Worm (Caenorhabditis elegans): ENCODE results near the gene denn-4.
A peak's percentile ranks its signal among the peaks of the same experiment; 100 is the strongest.

Gene denn-4

DNA sequence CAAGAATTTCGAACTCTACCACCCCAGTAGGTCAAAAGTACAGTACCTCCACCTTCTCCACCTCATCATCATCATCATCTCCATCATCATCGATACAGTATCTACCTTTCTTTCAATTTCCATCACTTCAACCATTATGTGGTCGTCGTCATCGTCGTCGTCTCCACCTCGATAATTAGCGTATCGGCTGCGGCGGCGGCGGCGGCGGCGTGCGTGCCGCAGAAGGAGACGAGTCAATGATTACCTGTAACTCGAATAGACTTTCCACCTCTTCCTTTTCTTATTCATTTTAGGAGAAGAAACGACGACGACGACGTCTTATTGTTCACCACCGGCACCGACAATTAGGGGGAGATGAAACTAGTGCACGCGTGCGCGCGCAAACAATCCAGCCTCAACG, 8.3 kb upstream of the denn-4 start:
- TF ChIP-seq dpl-1 (GFP tag; optimal IDR thresholded peaks at IDR 0.05) (no peak), blmp-1 (tag; optimal IDR thresholded peaks at IDR 0.05) (peak; percentile 17)

DNA sequence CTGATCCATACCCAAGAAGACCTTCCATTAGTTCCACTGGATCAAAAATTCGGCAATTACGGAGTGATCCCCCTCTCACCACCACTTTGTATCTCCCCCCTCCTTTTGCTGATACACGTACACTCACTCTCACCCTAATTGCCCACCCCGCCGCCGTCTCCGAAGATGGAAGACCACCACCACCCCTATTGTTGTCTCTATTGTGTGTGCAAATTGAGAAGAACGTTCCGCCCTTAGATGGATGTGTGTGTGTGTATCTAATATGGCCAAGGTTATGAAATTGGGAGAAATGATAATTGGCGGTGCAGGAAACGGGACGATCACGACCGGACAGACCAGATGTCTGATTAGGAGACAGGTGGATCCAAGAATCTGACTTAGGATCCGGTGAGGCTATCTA, 7.6 kb upstream of the denn-4 start:
- TF ChIP-seq ets-5 (GFP tag; IDR thresholded peaks at IDR 0.05) (no peak), elt-2 (tag; optimal IDR thresholded peaks at IDR 0.05) (no peak), dsc-1 (tag; optimal IDR thresholded peaks at IDR 0.05) (no peak), unc-130 (tag; optimal IDR thresholded peaks at IDR 0.05) (no peak), grh-1 (GFP tag; IDR thresholded peaks at IDR 0.05) (no peak), nhr-85 (tag) (peak; percentile 70), ceh-88 (GFP tag; IDR thresholded peaks at IDR 0.05) (no peak), isw-1 (GFP tag; IDR thresholded peaks at IDR 0.05) (no peak), nhr-12 (tag; optimal IDR thresholded peaks at IDR 0.05) (no peak), fkh-8 (tag; optimal IDR thresholded peaks at IDR 0.05) (no peak), egl-13 (tag; optimal IDR thresholded peaks at IDR 0.05) (no peak), ztf-11 (tag; optimal IDR thresholded peaks at IDR 0.05) (no peak), dpl-1 (GFP tag; optimal IDR thresholded peaks at IDR 0.05) (no peak), lin-14 (GFP tag; optimal IDR thresholded peaks at IDR 0.05) (peak; percentile 2), mef-2 (tag; optimal IDR thresholded peaks at IDR 0.05) (no peak), nhr-237 (tag; optimal IDR thresholded peaks at IDR 0.05) (no peak)

- TF ChIP-seq nhr-85 (tag), result peak; percentile 40
- no peak for TF ChIP-seq fos-1 (tag; optimal IDR thresholded peaks at IDR 0.05)
- TF ChIP-seq grh-1 (GFP tag; IDR thresholded peaks at IDR 0.05), result 0 out of 2 replicates have a peak, but pooled peaks have one; percentile 24
These were observed 6.0 kb upstream of the denn-4 start, which contains the start of gene elt-6 for ce11 chrIV:1917819-1918218. TSS of gene elt-6 (plus strand) at chrIV:1917977.

- TF ChIP-seq efl-1 (optimal IDR thresholded peaks at IDR 0.05) (no peak), efl-1 (GFP tag; optimal IDR thresholded peaks at IDR 0.05 in 1 of 2) (no peak), aly-2 (tag; optimal IDR thresholded peaks at IDR 0.05) (no peak), dpl-1 (GFP tag; optimal IDR thresholded peaks at IDR 0.05) (no peak), pax-3 (tag; optimal IDR thresholded peaks at IDR 0.05) (no peak), zag-1 (tag; optimal IDR thresholded peaks at IDR 0.05) (no peak), egl-13 (tag; optimal IDR thresholded peaks at IDR 0.05) (no peak), pag-3 (tag; optimal IDR thresholded peaks at IDR 0.05; ENCODE audit: borderline replicate concordance, insufficient read depth) (no peak), nhr-71 (tag; optimal IDR thresholded peaks at IDR 0.05) (no peak), elt-3 (tag; optimal IDR thresholded peaks at IDR 0.05) (no peak), unc-98 (GFP tag; IDR thresholded peaks at IDR 0.05) (no peak), snpc-4 (tag; optimal IDR thresholded peaks at IDR 0.05) (no peak), unc-130 (tag; optimal IDR thresholded peaks at IDR 0.05) (no peak), ceh-8 (GFP tag; optimal IDR thresholded peaks at IDR 0.05) (no peak), ceh-88 (GFP tag; IDR thresholded peaks at IDR 0.05) (no peak), ama-1 (optimal IDR thresholded peaks at IDR 0.05) (no peak)
These were observed 3.3 kb upstream of the denn-4 start for ce11 chrIV:1920513-1920912.

- TF ChIP-seq unc-30 (tag; optimal IDR thresholded peaks at IDR 0.05), result no peak
- TF ChIP-seq ztf-11 (tag; optimal IDR thresholded peaks at IDR 0.05), result no peak
- TF ChIP-seq C16A3.4 (tag; optimal IDR thresholded peaks at IDR 0.05), result no peak
These were observed 377 bp downstream of the denn-4 start for ce11 chrIV:1924178-1924577.

ce11 chrIV:1945200-1945599, 21.4 kb downstream of the denn-4 start:
- TF ChIP-seq pag-3 (tag; optimal IDR thresholded peaks at IDR 0.05; ENCODE audit: borderline replicate concordance, insufficient read depth) (no peak), C16A3.4 (tag; optimal IDR thresholded peaks at IDR 0.05) (no peak), aly-2 (tag; optimal IDR thresholded peaks at IDR 0.05) (no peak), fkh-8 (tag; optimal IDR thresholded peaks at IDR 0.05) (no peak), C34B4.2 (tag; optimal IDR thresholded peaks at IDR 0.05) (no peak), Y116A8C.19 (tag; optimal IDR thresholded peaks at IDR 0.05; ENCODE audit: borderline replicate concordance) (no peak), lin-14 (GFP tag; optimal IDR thresholded peaks at IDR 0.05) (no peak), irx-1 (tag; optimal IDR thresholded peaks at IDR 0.05) (no peak), nhr-20 (tag; optimal IDR thresholded peaks at IDR 0.05) (no peak), vab-15 (tag; optimal IDR thresholded peaks at IDR 0.05) (no peak), rnt-1 (tag; optimal IDR thresholded peaks at IDR 0.05) (no peak), mep-1 (tag; optimal IDR thresholded peaks at IDR 0.05) (no peak), ceh-82 (tag; optimal IDR thresholded peaks at IDR 0.05) (no peak), mdl-1 (tag; optimal IDR thresholded peaks at IDR 0.05) (no peak), zip-4 (GFP tag; optimal IDR thresholded peaks at IDR 0.05) (no peak), fos-1 (tag; optimal IDR thresholded peaks at IDR 0.05) (no peak), lir-3 (tag; optimal IDR thresholded peaks at IDR 0.05; ENCODE audit: poor library complexity) (no peak), ama-1 (optimal IDR thresholded peaks at IDR 0.05) (no peak)

All from whole organism, L1 larva.